Fruit fly (Drosophila melanogaster) whole organism, pupa: ENCODE data around the gene meigo.

Experiments used
- CG15710 ChIP-seq: fragments of 200-800 bp; sonication (Bioruptor generic); optimal IDR thresholded peaks from 2 replicates; lab custom pipeline; 2018; ENCODE audit warnings: missing biosample characterization, mild to moderate bottlenecking, missing genetic modification characterization, moderate library complexity
- CG17806 ChIP-seq: fragments of 200-800 bp; sonication (Bioruptor generic); optimal IDR thresholded peaks from 2 replicates; lab custom pipeline; 2018; ENCODE audit warnings: missing biosample characterization, mild to moderate bottlenecking, missing genetic modification characterization, moderate library complexity
- CG4496 ChIP-seq: fragments of 200-800 bp; sonication (Bioruptor generic); IDR thresholded peaks from 3 replicates; pipeline ENCODE4 v1.3.6; 2022; ENCODE audit warnings: missing biosample characterization, missing genetic modification characterization
- CG8159 ChIP-seq: fragments of 200-800 bp; sonication (Bioruptor generic); optimal IDR thresholded peaks from 3 replicates; lab custom pipeline; 2018; ENCODE audit warnings: missing biosample characterization, mild to moderate bottlenecking, missing genetic modification characterization, moderate library complexity
- CG8301 ChIP-seq: fragments of 200-800 bp; sonication (Bioruptor generic); optimal IDR thresholded peaks from 2 replicates; lab custom pipeline; 2018; ENCODE audit warnings: missing biosample characterization, mild to moderate bottlenecking, missing genetic modification characterization
- EcR ChIP-seq: fragments of 200-800 bp; sonication (Bioruptor generic); optimal IDR thresholded peaks from 3 replicates; lab custom pipeline; 2019; ENCODE audit warnings: missing biosample characterization, missing genetic modification characterization, mild to moderate bottlenecking, moderate library complexity, missing genetic modification reagents

meigo gene

dm6 chr3R:21189520-21190180 lies 51.6 kb downstream of the meigo start:
- no peak for TF ChIP-seq CG17806 (tag; lab: Kevin White, UChicago)
- no peak for TF ChIP-seq CG4496 (GFP tag; lab: Robert Waterston, UW)
- TF ChIP-seq EcR, result no peak
- TF ChIP-seq CG8301, result no peak
- no peak for TF ChIP-seq CG8159
- no peak for TF ChIP-seq CG15710
